Fruit fly (Drosophila melanogaster) whole organism, embryonic: ENCODE measurements around the gene Tsp33B.
A peak's percentile ranks its signal among the peaks of the same experiment; 100 is the strongest.

ENCODE experiments used
- B-H2 ChIP-seq: fragments of 200-800 bp; sonication (Bioruptor generic); optimal IDR thresholded peaks from 2 replicates; lab custom pipeline; 2018; ENCODE audit warnings: missing biosample characterization, mild to moderate bottlenecking, missing genetic modification characterization
- Blimp-1 ChIP-seq: fragments of 200-800 bp; sonication (Bioruptor generic); optimal IDR thresholded peaks from 3 replicates; lab custom pipeline; 2018; ENCODE audit warnings: missing biosample characterization, missing genetic modification characterization, mild to moderate bottlenecking, moderate library complexity, missing genetic modification reagents
- CG10147 ChIP-seq: fragments of 200-800 bp; sonication (Bioruptor generic); optimal IDR thresholded peaks from 2 replicates; lab custom pipeline; 2019; ENCODE audit warnings: missing biosample characterization, mild to moderate bottlenecking, missing genetic modification characterization, moderate library complexity
- CG12155 ChIP-seq: fragments of 200-800 bp; sonication (Bioruptor generic); optimal IDR thresholded peaks from 3 replicates; lab custom pipeline; 2016; ENCODE audit warnings: missing biosample characterization, missing genetic modification characterization
- CG12744 ChIP-seq: fragments of 200-800 bp; sonication (Bioruptor generic); optimal IDR thresholded peaks from 2 replicates; lab custom pipeline; 2016; ENCODE audit warnings: missing biosample characterization, missing genetic modification characterization
- CG13624 ChIP-seq: fragments of 200-800 bp; sonication (Bioruptor generic); optimal IDR thresholded peaks from 2 replicates; lab custom pipeline; 2016; ENCODE audit warnings: missing biosample characterization, missing genetic modification characterization
- CG1529 ChIP-seq: fragments of 200-800 bp; sonication (Bioruptor generic); optimal IDR thresholded peaks from 3 replicates; lab custom pipeline; 2018; ENCODE audit warnings: missing biosample characterization, missing genetic modification characterization
- CG1647 ChIP-seq: fragments of 200-800 bp; sonication (Bioruptor generic); optimal IDR thresholded peaks from 3 replicates; lab custom pipeline; 2016; ENCODE audit warnings: missing biosample characterization, missing genetic modification characterization
- CG17612 ChIP-seq: fragments of 200-800 bp; sonication (Bioruptor generic); IDR thresholded peaks from 2 replicates; pipeline ENCODE4 v1.3.6; 2022; ENCODE audit warnings: missing biosample characterization, missing genetic modification characterization
- CG17912 ChIP-seq: fragments of 200-800 bp; sonication (Bioruptor generic); optimal IDR thresholded peaks from 2 replicates; lab custom pipeline; 2018; ENCODE audit warnings: missing biosample characterization, mild to moderate bottlenecking, missing genetic modification characterization
- CG1832 ChIP-seq: fragments of 200-800 bp; sonication (Bioruptor generic); optimal IDR thresholded peaks from 2 replicates; lab custom pipeline; 2017; ENCODE audit warnings: missing biosample characterization, mild to moderate bottlenecking, missing genetic modification characterization, inconsistent platforms
- CG3281 ChIP-seq: fragments of 200-800 bp; sonication (Bioruptor generic); optimal IDR thresholded peaks from 3 replicates; lab custom pipeline; 2017; ENCODE audit warnings: missing biosample characterization, mild to moderate bottlenecking, missing genetic modification characterization
- CG3726 ChIP-seq: fragments of 200-800 bp; sonication (Bioruptor generic); IDR thresholded peaks from 3 replicates; pipeline ENCODE4, ENCODE4 v1.3.6; 2022; ENCODE audit warnings: missing biosample characterization, missing genetic modification characterization
- CG4617 ChIP-seq: fragments of 200-800 bp; sonication (Bioruptor generic); optimal IDR thresholded peaks from 3 replicates; lab custom pipeline; 2016; ENCODE audit warnings: missing biosample characterization, missing genetic modification characterization, borderline replicate concordance
- CG4820 ChIP-seq: fragments of 200-800 bp; sonication (Bioruptor generic); optimal IDR thresholded peaks from 3 replicates; lab custom pipeline; 2016; ENCODE audit warnings: missing biosample characterization, missing genetic modification characterization
- CG6813 ChIP-seq: fragments of 200-800 bp; sonication (Bioruptor generic); optimal IDR thresholded peaks from 2 replicates; lab custom pipeline; 2017; ENCODE audit warnings: missing biosample characterization, missing genetic modification characterization, mild to moderate bottlenecking, moderate library complexity, missing genetic modification reagents
- CG7987 ChIP-seq: fragments of 200-800 bp; sonication (Bioruptor generic); optimal IDR thresholded peaks from 2 replicates; lab custom pipeline; 2018; ENCODE audit warnings: missing biosample characterization, mild to moderate bottlenecking, missing genetic modification characterization, moderate library complexity
- CG8944 ChIP-seq: fragments of 200-800 bp; sonication (Bioruptor generic); optimal IDR thresholded peaks from 3 replicates; lab custom pipeline; 2016; ENCODE audit warnings: missing biosample characterization, missing genetic modification characterization
- CrebB ChIP-seq: fragments of 200-800 bp; sonication (Bioruptor generic); optimal IDR thresholded peaks from 3 replicates; lab custom pipeline; 2018; ENCODE audit warnings: missing biosample characterization, mild to moderate bottlenecking, missing genetic modification characterization
- Dip2 ChIP-seq: fragments of 200-800 bp; sonication (Bioruptor generic); IDR thresholded peaks from 2 replicates; pipeline ENCODE4 v1.3.6; 2022; ENCODE audit warnings: missing biosample characterization, missing genetic modification characterization
- Fer2 ChIP-seq: fragments of 200-800 bp; sonication (Bioruptor generic); optimal IDR thresholded peaks from 2 replicates; lab custom pipeline; 2018; ENCODE audit warnings: missing biosample characterization, mild to moderate bottlenecking, missing genetic modification characterization, moderate library complexity
- Hmr ChIP-seq: fragments of 200-800 bp; sonication (Bioruptor generic); optimal IDR thresholded peaks from 3 replicates; lab custom pipeline; 2017; ENCODE audit warnings: mild to moderate bottlenecking, missing biosample characterization, missing genetic modification reagents, missing genetic modification characterization
- Kr ChIP-seq: fragments of 200-800 bp; sonication (Bioruptor generic); optimal IDR thresholded peaks from 2 replicates; lab custom pipeline; 2017; ENCODE audit warnings: missing biosample characterization, mild to moderate bottlenecking, missing genetic modification characterization
- NK7.1 ChIP-seq: fragments of 200-800 bp; sonication (Bioruptor generic); optimal IDR thresholded peaks from 3 replicates; lab custom pipeline; 2016; ENCODE audit warnings: missing biosample characterization, missing genetic modification characterization
- Oaz ChIP-seq: fragments of 200-800 bp; sonication (Bioruptor generic); IDR thresholded peaks from 2 replicates; pipeline ENCODE4 v1.3.6; 2022; ENCODE audit warnings: missing biosample characterization, missing genetic modification characterization
- Pdp1 ChIP-seq, 2 experiments: fragments of 200-800 bp; sonication (Bioruptor generic); optimal IDR thresholded peaks; 3 replicates each; lab custom pipeline; 2016; ENCODE audit warnings: missing biosample characterization in 2 of 2, missing genetic modification characterization in 2 of 2, mild to moderate bottlenecking in 1 of 2, moderate library complexity in 1 of 2
- Sin3A ChIP-seq: fragments of >200 bp; optimal IDR thresholded peaks from 2 replicates; lab custom pipeline; 2018
- Xrp1 ChIP-seq: fragments of 200-800 bp; sonication (Bioruptor generic); IDR thresholded peaks from 2 replicates; pipeline ENCODE4 v1.3.6; 2022; ENCODE audit warnings: missing biosample characterization, missing genetic modification characterization
- ash1 ChIP-seq: fragments of 200-800 bp; sonication (Bioruptor generic); optimal IDR thresholded peaks from 2 replicates; lab custom pipeline; 2018; ENCODE audit warnings: missing biosample characterization, mild to moderate bottlenecking, missing genetic modification characterization
- ato ChIP-seq: fragments of 200-800 bp; sonication (Bioruptor generic); IDR thresholded peaks from 2 replicates; pipeline ENCODE4 v1.3.6; 2022; ENCODE audit warnings: missing biosample characterization, missing genetic modification characterization; ENCODE audit not compliant: partially characterized antibody
- bowl ChIP-seq: fragments of 200-800 bp; sonication (Bioruptor generic); IDR thresholded peaks from 2 replicates; pipeline ENCODE4 v1.3.6; 2022; ENCODE audit warnings: missing biosample characterization, missing genetic modification characterization
- cad ChIP-seq: fragments of >200 bp; optimal IDR thresholded peaks from 2 replicates; lab custom pipeline; 2017; ENCODE audit warnings: missing biosample characterization, missing genetic modification characterization
- danr ChIP-seq: fragments of 200-800 bp; sonication (Bioruptor generic); IDR thresholded peaks from 2 replicates; pipeline ENCODE4 v1.3.6; 2022; ENCODE audit warnings: missing biosample characterization, missing genetic modification characterization
- dmrt11E ChIP-seq: fragments of 200-800 bp; sonication (Bioruptor generic); optimal IDR thresholded peaks from 3 replicates; lab custom pipeline; 2018; ENCODE audit warnings: missing biosample characterization, mild to moderate bottlenecking, missing genetic modification characterization, moderate library complexity
- dpn ChIP-seq, 2 experiments: fragments of 200-800 bp; sonication (Bioruptor generic); optimal IDR thresholded peaks; 3 replicates each; lab custom pipeline; 2016; ENCODE audit warnings: missing biosample characterization in 2 of 2, missing genetic modification characterization in 2 of 2
- en ChIP-seq: fragments of 200-800 bp; sonication (Bioruptor generic); optimal IDR thresholded peaks from 2 replicates; lab custom pipeline; 2016; ENCODE audit warnings: missing biosample characterization, missing genetic modification characterization
- esg ChIP-seq: fragments of 200-800 bp; sonication (Bioruptor generic); conservative IDR thresholded peaks from 2 replicates; pipeline ENCODE4 v1.3.6; 2022; ENCODE audit warnings: missing biosample characterization, missing genetic modification characterization
- fd102C ChIP-seq: fragments of 200-800 bp; sonication (Bioruptor generic); optimal IDR thresholded peaks from 2 replicates; lab custom pipeline; 2018; ENCODE audit warnings: missing biosample characterization, mild to moderate bottlenecking, missing genetic modification characterization, moderate library complexity
- gro ChIP-seq: fragments of 200-800 bp; sonication (Bioruptor generic); optimal IDR thresholded peaks from 2 replicates; lab custom pipeline; 2016; ENCODE audit warnings: missing biosample characterization, missing genetic modification characterization
- gsb ChIP-seq: fragments of 200-800 bp; sonication (Bioruptor generic); IDR thresholded peaks from 2 replicates; pipeline ENCODE4 v1.3.6; 2022; ENCODE audit warnings: missing biosample characterization, missing genetic modification characterization
- gsb-n ChIP-seq: fragments of 200-800 bp; sonication (Bioruptor generic); optimal IDR thresholded peaks from 3 replicates; lab custom pipeline; 2018; ENCODE audit warnings: missing biosample characterization, mild to moderate bottlenecking, missing genetic modification characterization
- her ChIP-seq: fragments of 200-800 bp; sonication (Bioruptor generic); optimal IDR thresholded peaks from 2 replicates; lab custom pipeline; 2016; ENCODE audit warnings: missing biosample characterization, missing genetic modification characterization
- inv ChIP-seq: fragments of 200-800 bp; sonication (Bioruptor generic); IDR thresholded peaks from 2 replicates; pipeline ENCODE4 v1.3.6; 2022; ENCODE audit warnings: missing biosample characterization, missing genetic modification characterization; ENCODE audit not compliant: partially characterized antibody
- nmo ChIP-seq: fragments of 200-800 bp; sonication (Bioruptor generic); optimal IDR thresholded peaks from 2 replicates; lab custom pipeline; 2018; ENCODE audit warnings: missing biosample characterization, mild to moderate bottlenecking, missing genetic modification characterization, moderate library complexity
- nom ChIP-seq: fragments of 200-800 bp; sonication (Bioruptor generic); optimal IDR thresholded peaks from 2 replicates; lab custom pipeline; 2017; ENCODE audit warnings: missing biosample characterization, missing genetic modification characterization, mild to moderate bottlenecking, moderate library complexity, missing genetic modification reagents
- ro ChIP-seq: fragments of 200-800 bp; sonication (Bioruptor generic); IDR thresholded peaks from 2 replicates; pipeline ENCODE4 v1.3.6; 2022; ENCODE audit warnings: missing biosample characterization, missing genetic modification characterization
- tin ChIP-seq: fragments of 200-800 bp; sonication (Bioruptor generic); optimal IDR thresholded peaks from 3 replicates; lab custom pipeline; 2016; ENCODE audit warnings: missing biosample characterization, missing genetic modification characterization
- tup ChIP-seq: fragments of 200-800 bp; sonication (Bioruptor generic); optimal IDR thresholded peaks from 2 replicates; lab custom pipeline; 2016; ENCODE audit warnings: missing biosample characterization, mild to moderate bottlenecking, missing genetic modification characterization, moderate library complexity
- unpg ChIP-seq: fragments of 200-800 bp; sonication (Bioruptor generic); optimal IDR thresholded peaks from 3 replicates; lab custom pipeline; 2018; ENCODE audit warnings: missing biosample characterization, mild to moderate bottlenecking, missing genetic modification characterization, moderate library complexity

Tsp33B gene

dm6 chr2L:11808702-11809583 lies 16.8 kb upstream of the Tsp33B start, which contains the start of gene crol (continued):
- TF ChIP-seq Oaz (GFP tag; lab: Robert Waterston, UW) = no peak
- TF ChIP-seq CG10147 (GFP tag; lab: Kevin White, UChicago) = no peak
- peak in 1 of 2 experiments; percentile 44 for TF ChIP-seq Pdp1 (GFP tag; optimal IDR thresholded peaks at IDR 0.05; lab: Kevin White, UChicago)
- no peak for TF ChIP-seq dpn (GFP tag; optimal IDR thresholded peaks at IDR 0.05; lab: Kevin White, UChicago)
- TF ChIP-seq bowl (GFP tag; lab: Robert Waterston, UW) = no peak
- TF ChIP-seq CG12744 = no peak
- TF ChIP-seq inv = peak; percentile 70
- TF ChIP-seq nmo (GFP tag; lab: Kevin White, UChicago) = peak; percentile 50
- TF ChIP-seq CG17912 (GFP tag; lab: Kevin White, UChicago) = no peak
- peak; percentile 21 for TF ChIP-seq CG12155 (GFP tag; lab: Kevin White, UChicago)
- TF ChIP-seq gsb-n = no peak
- no peak for TF ChIP-seq ro (GFP tag; lab: Robert Waterston, UW)
- no peak for TF ChIP-seq esg (GFP tag; lab: Robert Waterston, UW)
- TF ChIP-seq CrebB (tag; lab: Kevin White, UChicago) = no peak
- TF ChIP-seq CG3726 (GFP tag; lab: Robert Waterston, UW) = no peak
- TF ChIP-seq Fer2 = no peak
- no peak for TF ChIP-seq CG1529
- peak; percentile 74 for TF ChIP-seq ato (GFP tag; lab: Robert Waterston, UW)
- TF ChIP-seq ash1 (GFP tag; lab: Kevin White, UChicago) = no peak
- TF ChIP-seq CG13624 (GFP tag; lab: Kevin White, UChicago) = no peak
- TF ChIP-seq CG1647 (GFP tag; lab: Kevin White, UChicago) = no peak
- peak; percentile 47 for TF ChIP-seq CG4617 (GFP tag; lab: Kevin White, UChicago)
- TF ChIP-seq her (GFP tag; lab: Kevin White, UChicago) = no peak
- TF ChIP-seq fd102C = no peak
- peak; percentile 66 for TF ChIP-seq nom (GFP tag; lab: Kevin White, UChicago)
- no peak for TF ChIP-seq dmrt11E (tag; lab: Kevin White, UChicago)
- TF ChIP-seq tup (GFP tag; lab: Kevin White, UChicago) = no peak
- TF ChIP-seq CG6813 = no peak
- no peak for TF ChIP-seq CG8944
- TF ChIP-seq Kr (GFP tag; lab: Kevin White, UChicago) = no peak
- no peak for TF ChIP-seq tin (GFP tag; lab: Kevin White, UChicago)
- no peak for TF ChIP-seq cad
- no peak for TF ChIP-seq CG3281 (GFP tag; lab: Kevin White, UChicago)
- TF ChIP-seq Hmr (GFP tag; lab: Kevin White, UChicago) = peak; percentile 43
- TF ChIP-seq B-H2 (GFP tag; lab: Kevin White, UChicago) = no peak
- TF ChIP-seq NK7.1 = no peak
- no peak for TF ChIP-seq en
- TF ChIP-seq Dip2 (GFP tag; lab: Robert Waterston, UW) = no peak
- peak; percentile 24; the same call in 1 of the 2 replicates for TF ChIP-seq Xrp1
- no peak for TF ChIP-seq CG17612 (GFP tag; lab: Robert Waterston, UW)
- no peak for TF ChIP-seq gro (GFP tag; lab: Kevin White, UChicago)
- TF ChIP-seq Sin3A (lab: Kevin White, UChicago) = peak; percentile 63
- TF ChIP-seq gsb = no peak
- no peak for TF ChIP-seq CG4820
- no peak for TF ChIP-seq danr (GFP tag; lab: Robert Waterston, UW)
- TF ChIP-seq CG7987 (GFP tag; lab: Kevin White, UChicago) = peak; percentile 24
- peak; percentile 35 for TF ChIP-seq unpg (GFP tag; lab: Kevin White, UChicago)
- peak; percentile 11 for TF ChIP-seq CG1832 (GFP tag; lab: Kevin White, UChicago)
- TF ChIP-seq Blimp-1 (GFP tag; lab: Kevin White, UChicago) = peak; percentile 10
